Fruit fly (Drosophila melanogaster): Measurements from ENCODE around the gene mrn.

- TF ChIP-seq Jra (GFP tag; optimal IDR thresholded peaks at IDR 0.05) (no peak), usp (GFP tag; optimal IDR thresholded peaks at IDR 0.05) (no peak), brk (GFP tag; optimal IDR thresholded peaks at IDR 0.05) (no peak)
Measured at dm6 chr3L:15538582-15539490, 41.5 kb downstream of the mrn start.

All from whole organism, wandering third instar larva.